Worm (Caenorhabditis elegans) whole organism, midembryonic: ENCODE results near the gene cyp-32B1.

Source experiments
- T22C8.4 ChIP-seq: fragments of 200-800 bp; sonication (Bioruptor generic); IDR thresholded peaks from 2 replicates; pipeline ENCODE4 v1.3.6; 2022; ENCODE audit warnings: missing genetic modification characterization, missing compliant biosample characterization
- cog-1 ChIP-seq: sonication (generic microtip); optimal IDR thresholded peaks from 2 replicates; lab custom pipeline; 2016; ENCODE audit warnings: missing genetic modification characterization, missing compliant biosample characterization
- flt-1 ChIP-seq: fragments of 200-800 bp; sonication (Bioruptor generic); IDR thresholded peaks from 2 replicates; pipeline ENCODE4 v1.3.6; 2022; ENCODE audit warnings: missing genetic modification characterization, missing compliant biosample characterization
- klf-2 ChIP-seq: fragments of 200-800 bp; sonication (Bioruptor generic); conservative IDR thresholded peaks from 2 replicates; pipeline ENCODE4 v1.3.6; 2022; ENCODE audit warnings: missing genetic modification reagents, missing genetic modification characterization, missing compliant biosample characterization
- med-1 ChIP-seq: sonication (generic microtip); optimal IDR thresholded peaks from 2 replicates; lab custom pipeline; 2017; ENCODE audit warnings: missing genetic modification characterization, mild to moderate bottlenecking, missing compliant biosample characterization, antibody characterized with exemption, missing genetic modification reagents; ENCODE audit not compliant: insufficient read depth
- ref-1 ChIP-seq: fragments of 200-800 bp; sonication (Bioruptor generic); conservative IDR thresholded peaks from 2 replicates; pipeline ENCODE4 v1.3.6; 2022; ENCODE audit warnings: missing genetic modification reagents, missing genetic modification characterization, missing compliant biosample characterization
- tab-1 ChIP-seq: fragments of 200-800 bp; sonication (Bioruptor generic); IDR thresholded peaks from 2 replicates; pipeline ENCODE4 v1.3.6; 2022; ENCODE audit warnings: missing genetic modification characterization, missing compliant biosample characterization
- ztf-23 ChIP-seq: fragments of 200-800 bp; sonication (Bioruptor generic); IDR thresholded peaks from 2 replicates; pipeline ENCODE4 v1.3.6; 2022; ENCODE audit warnings: missing genetic modification reagents, missing genetic modification characterization, missing compliant biosample characterization
- ztf-29 ChIP-seq: fragments of 200-800 bp; sonication (Bioruptor generic); IDR thresholded peaks from 2 replicates; pipeline ENCODE4 v1.3.6; 2022; ENCODE audit warnings: missing genetic modification reagents, missing genetic modification characterization, missing compliant biosample characterization

The cyp-32B1 gene

ce11 chrV:2204080-2204479, 2.9 kb upstream of the cyp-32B1 start, which contains the start of gene cyp-33C12:
cyp-33C12 (minus strand) TSS chrV:2204400.
- TF ChIP-seq cog-1 (tag; lab: Kevin White, UChicago): no peak
- TF ChIP-seq tab-1 (GFP tag; lab: Robert Waterston, UW): no peak
- no peak for TF ChIP-seq flt-1 (GFP tag; lab: Robert Waterston, UW)
- no peak for TF ChIP-seq ref-1 (GFP tag; lab: Robert Waterston, UW)
- no peak for TF ChIP-seq ztf-23

- TF ChIP-seq flt-1 (GFP tag; lab: Robert Waterston, UW) (no peak), klf-2 (GFP tag; lab: Robert Waterston, UW) (no peak)
These were observed 813 bp downstream of the cyp-32B1 start for ce11 chrV:2200402-2200801.

- TF ChIP-seq klf-2 (GFP tag; lab: Robert Waterston, UW) (no peak), ref-1 (GFP tag; lab: Robert Waterston, UW) (no peak), tab-1 (GFP tag; lab: Robert Waterston, UW) (no peak), cog-1 (tag; lab: Kevin White, UChicago) (no peak), ztf-29 (GFP tag; lab: Robert Waterston, UW) (no peak), T22C8.4 (no peak), ztf-23 (no peak), flt-1 (GFP tag; lab: Robert Waterston, UW) (no peak), med-1 (GFP tag; lab: Kevin White, UChicago) (no peak)
These were observed 1.6 kb downstream of the cyp-32B1 start for ce11 chrV:2199594-2199993.

ce11 chrV:2192117-2192516, 9.1 kb downstream of the cyp-32B1 start, which contains the start of gene nhr-13:
nhr-13 (plus strand) TSS chrV:2192485.
- TF ChIP-seq ztf-29 (GFP tag; lab: Robert Waterston, UW) (no peak), med-1 (GFP tag; lab: Kevin White, UChicago) (no peak), flt-1 (GFP tag; lab: Robert Waterston, UW) (no peak), tab-1 (GFP tag; lab: Robert Waterston, UW) (no peak), klf-2 (GFP tag; lab: Robert Waterston, UW) (no peak), ref-1 (GFP tag; lab: Robert Waterston, UW) (no peak), ztf-23 (no peak), cog-1 (tag; lab: Kevin White, UChicago) (no peak), T22C8.4 (no peak)

- no peak for TF ChIP-seq flt-1 (GFP tag; lab: Robert Waterston, UW)
- no peak for TF ChIP-seq ref-1 (GFP tag; lab: Robert Waterston, UW)
- no peak for TF ChIP-seq T22C8.4
- TF ChIP-seq med-1 (GFP tag; lab: Kevin White, UChicago): no peak
- no peak for TF ChIP-seq ztf-29 (GFP tag; lab: Robert Waterston, UW)
- TF ChIP-seq tab-1 (GFP tag; lab: Robert Waterston, UW): no peak
- no peak for TF ChIP-seq ztf-23
- no peak for TF ChIP-seq klf-2 (GFP tag; lab: Robert Waterston, UW)
- TF ChIP-seq cog-1 (tag; lab: Kevin White, UChicago): no peak
These were observed 10.1 kb downstream of the cyp-32B1 start, which contains the start of gene srbc-42 for ce11 chrV:2191122-2191521. srbc-42 (minus strand) TSS chrV:2191222.

- TF ChIP-seq tab-1 (GFP tag; lab: Robert Waterston, UW): no peak
- TF ChIP-seq ztf-23: no peak
- no peak for TF ChIP-seq klf-2 (GFP tag; lab: Robert Waterston, UW)
- TF ChIP-seq ztf-29 (GFP tag; lab: Robert Waterston, UW): no peak
- TF ChIP-seq cog-1 (tag; lab: Kevin White, UChicago): no peak
- no peak for TF ChIP-seq flt-1 (GFP tag; lab: Robert Waterston, UW)
- TF ChIP-seq med-1 (GFP tag; lab: Kevin White, UChicago): no peak
- no peak for TF ChIP-seq ref-1 (GFP tag; lab: Robert Waterston, UW)
- no peak for TF ChIP-seq T22C8.4
These were observed 10.8 kb downstream of the cyp-32B1 start for ce11 chrV:2190383-2190782.

ce11 chrV:2187864-2188345, 13.3 kb downstream of the cyp-32B1 start, which contains the start of gene Y5H2B.3:
Y5H2B.3 (plus strand) TSS chrV:2188295.
- TF ChIP-seq cog-1 (tag; lab: Kevin White, UChicago): no peak
- no peak for TF ChIP-seq ref-1 (GFP tag; lab: Robert Waterston, UW)
- TF ChIP-seq klf-2 (GFP tag; lab: Robert Waterston, UW): no peak
- no peak for TF ChIP-seq ztf-23
- TF ChIP-seq T22C8.4: no peak
- no peak for TF ChIP-seq ztf-29 (GFP tag; lab: Robert Waterston, UW)
- TF ChIP-seq flt-1 (GFP tag; lab: Robert Waterston, UW): no peak
- no peak for TF ChIP-seq med-1 (GFP tag; lab: Kevin White, UChicago)
- no peak for TF ChIP-seq tab-1 (GFP tag; lab: Robert Waterston, UW)

- TF ChIP-seq flt-1 (GFP tag; lab: Robert Waterston, UW) (no peak), cog-1 (tag; lab: Kevin White, UChicago) (no peak), T22C8.4 (no peak), ztf-23 (peak; percentile 98), ztf-29 (GFP tag; lab: Robert Waterston, UW) (no peak), med-1 (GFP tag; lab: Kevin White, UChicago) (no peak)
These were observed 15.7 kb downstream of the cyp-32B1 start for ce11 chrV:2185486-2185885.

- no peak for TF ChIP-seq ztf-23
- no peak for TF ChIP-seq klf-2 (GFP tag; lab: Robert Waterston, UW)
- no peak for TF ChIP-seq cog-1 (tag; lab: Kevin White, UChicago)
- no peak for TF ChIP-seq med-1 (GFP tag; lab: Kevin White, UChicago)
- no peak for TF ChIP-seq flt-1 (GFP tag; lab: Robert Waterston, UW)
- TF ChIP-seq ztf-29 (GFP tag; lab: Robert Waterston, UW): no peak
- no peak for TF ChIP-seq T22C8.4
- TF ChIP-seq ref-1 (GFP tag; lab: Robert Waterston, UW): no peak
- TF ChIP-seq tab-1 (GFP tag; lab: Robert Waterston, UW): no peak
These were observed 18.1 kb downstream of the cyp-32B1 start, which contains the start of gene cyp-33C2 for ce11 chrV:2183162-2183561. cyp-33C2 (plus strand) TSS chrV:2183488.
